Worm (Caenorhabditis elegans) whole organism, L2 larva: ENCODE data around the gene acp-6.
A peak's percentile ranks its signal among the peaks of the same experiment; 100 is the strongest.

Experiments used
- C34F6.9 ChIP-seq: fragments of 150-350 bp; optimal IDR thresholded peaks from 2 replicates; lab custom pipeline; 2014; ENCODE audit warnings: missing biosample characterization, missing genetic modification characterization
- F13H6.1 ChIP-seq: sonication (generic microtip); optimal IDR thresholded peaks from 2 replicates; lab custom pipeline; 2016; ENCODE audit warnings: missing genetic modification characterization, missing compliant biosample characterization
- ZK546.5 ChIP-seq: sonication (generic microtip); optimal IDR thresholded peaks from 2 replicates; lab custom pipeline; 2017; ENCODE audit warnings: missing biosample characterization, missing genetic modification characterization
- alr-1 ChIP-seq: fragments of 150-350 bp; optimal IDR thresholded peaks from 2 replicates; lab custom pipeline; 2014; ENCODE audit warnings: missing biosample characterization, missing genetic modification characterization
- aly-2 ChIP-seq: fragments of 150-350 bp; optimal IDR thresholded peaks from 2 replicates; lab custom pipeline; 2014; ENCODE audit warnings: missing biosample characterization, missing genetic modification characterization
- ama-1 ChIP-seq: fragments of 150-350 bp; optimal IDR thresholded peaks from 2 replicates; lab custom pipeline; 2018; ENCODE audit warnings: inconsistent platforms
- blmp-1 ChIP-seq: sonication (generic microtip); optimal IDR thresholded peaks from 2 replicates; lab custom pipeline; 2017; ENCODE audit warnings: missing genetic modification characterization, mild to moderate bottlenecking, missing compliant biosample characterization, antibody characterized with exemption, moderate library complexity; ENCODE audit not compliant: insufficient read depth
- ceh-82 ChIP-seq: fragments of 150-350 bp; optimal IDR thresholded peaks from 2 replicates; lab custom pipeline; 2014; ENCODE audit warnings: missing biosample characterization, missing genetic modification characterization
- crh-2 ChIP-seq: sonication (generic microtip); optimal IDR thresholded peaks from 2 replicates; lab custom pipeline; 2017; ENCODE audit warnings: missing biosample characterization, missing genetic modification characterization
- dmd-4 ChIP-seq: sonication (generic microtip); optimal IDR thresholded peaks from 2 replicates; lab custom pipeline; 2017; ENCODE audit warnings: missing biosample characterization, missing genetic modification characterization
- egl-27 ChIP-seq: sonication (generic microtip); optimal IDR thresholded peaks from 3 replicates; lab custom pipeline; 2017; ENCODE audit warnings: missing biosample characterization, missing genetic modification reagents, missing genetic modification characterization
- fos-1 ChIP-seq: fragments of 150-350 bp; optimal IDR thresholded peaks from 2 replicates; lab custom pipeline; 2014; ENCODE audit warnings: missing biosample characterization, missing genetic modification characterization
- gmeb-1 ChIP-seq: fragments of 150-350 bp; optimal IDR thresholded peaks from 2 replicates; lab custom pipeline; 2014; ENCODE audit warnings: missing biosample characterization, missing genetic modification characterization
- lin-13 ChIP-seq: fragments of 150-350 bp; optimal IDR thresholded peaks from 2 replicates; lab custom pipeline; 2014; ENCODE audit warnings: missing biosample characterization, missing genetic modification reagents, missing genetic modification characterization
- lsy-2 ChIP-seq, 2 experiments: fragments of 150-350 bp in 1 of 2; sonication (generic microtip) in 1 of 2; optimal IDR thresholded peaks; 2 replicates each; lab custom pipeline; 2014 to 2017; ENCODE audit warnings: missing biosample characterization in 2 of 2, missing genetic modification characterization in 2 of 2
- mab-5 ChIP-seq: fragments of 150-350 bp; optimal IDR thresholded peaks from 2 replicates; lab custom pipeline; 2014; ENCODE audit warnings: missing biosample characterization, missing genetic modification characterization
- mbf-1 ChIP-seq: sonication (generic microtip); optimal IDR thresholded peaks from 2 replicates; lab custom pipeline; 2017; ENCODE audit warnings: missing biosample characterization, missing genetic modification characterization
- nhr-10 ChIP-seq: sonication (generic microtip); optimal IDR thresholded peaks from 2 replicates; lab custom pipeline; 2017; ENCODE audit warnings: missing biosample characterization, missing genetic modification characterization
- nhr-11 ChIP-seq: fragments of 150-350 bp; optimal IDR thresholded peaks from 2 replicates; lab custom pipeline; 2014; ENCODE audit warnings: missing biosample characterization, missing genetic modification characterization
- nhr-12 ChIP-seq: fragments of 150-350 bp; optimal IDR thresholded peaks from 2 replicates; lab custom pipeline; 2014; ENCODE audit warnings: missing biosample characterization, missing genetic modification characterization
- nhr-129 ChIP-seq: fragments of 150-350 bp; optimal IDR thresholded peaks from 2 replicates; lab custom pipeline; 2014; ENCODE audit warnings: missing biosample characterization, missing genetic modification characterization
- nhr-21 ChIP-seq: fragments of 150-350 bp; optimal IDR thresholded peaks from 2 replicates; lab custom pipeline; 2014; ENCODE audit warnings: missing biosample characterization, missing genetic modification characterization
- nhr-25 ChIP-seq: fragments of 150-350 bp; sonication (generic microtip); optimal IDR thresholded peaks from 3 replicates; lab custom pipeline; 2014; ENCODE audit warnings: missing biosample characterization, missing genetic modification characterization
- nhr-6 ChIP-seq: fragments of 150-350 bp; optimal IDR thresholded peaks from 2 replicates; lab custom pipeline; 2014; ENCODE audit warnings: missing biosample characterization, missing genetic modification characterization
- peb-1 ChIP-seq: fragments of 150-350 bp; optimal IDR thresholded peaks from 2 replicates; lab custom pipeline; 2014; ENCODE audit warnings: missing biosample characterization, missing genetic modification characterization
- sem-4 ChIP-seq: fragments of 150-350 bp; optimal IDR thresholded peaks from 2 replicates; lab custom pipeline; 2014; ENCODE audit warnings: missing biosample characterization, missing genetic modification reagents, missing genetic modification characterization
- skn-1 ChIP-seq: sonication (generic microtip); optimal IDR thresholded peaks from 2 replicates; lab custom pipeline; 2017; ENCODE audit warnings: missing biosample characterization, missing genetic modification characterization
- sma-3 ChIP-seq: sonication (generic microtip); optimal IDR thresholded peaks from 2 replicates; lab custom pipeline; 2016; ENCODE audit warnings: missing genetic modification reagents, missing genetic modification characterization, missing compliant biosample characterization
- sma-9 ChIP-seq, 2 experiments: fragments of 150-350 bp in 1 of 2; sonication (generic microtip) in 1 of 2; optimal IDR thresholded peaks; 2 replicates each; lab custom pipeline; 2014 to 2016; ENCODE audit warnings: missing genetic modification characterization in 2 of 2, mild to moderate bottlenecking in 1 of 2, missing biosample characterization in 1 of 2, missing compliant biosample characterization in 1 of 2, missing genetic modification reagents in 1 of 2, moderate library complexity in 1 of 2
- snpc-4 ChIP-seq: fragments of 150-350 bp; optimal IDR thresholded peaks from 2 replicates; lab custom pipeline; 2014; ENCODE audit warnings: missing biosample characterization, missing genetic modification characterization
- unc-55 ChIP-seq: fragments of 150-350 bp; sonication (generic microtip); optimal IDR thresholded peaks from 3 replicates; lab custom pipeline; 2014; ENCODE audit warnings: missing biosample characterization, missing genetic modification reagents, missing genetic modification characterization
- unc-62 ChIP-seq: fragments of 150-350 bp; optimal IDR thresholded peaks from 2 replicates; lab custom pipeline; 2014; ENCODE audit warnings: missing biosample characterization, missing genetic modification reagents, missing genetic modification characterization
- zag-1 ChIP-seq: fragments of 150-350 bp; optimal IDR thresholded peaks from 2 replicates; lab custom pipeline; 2014; ENCODE audit warnings: missing biosample characterization, missing genetic modification characterization
- ztf-11 ChIP-seq: sonication (generic microtip); optimal IDR thresholded peaks from 2 replicates; lab custom pipeline; 2017; ENCODE audit warnings: missing biosample characterization, missing genetic modification characterization

The acp-6 gene

ce11 chrIV:6426089-6426715 is at the start of gene acp-6:
TSS of gene acp-6 (minus strand) at chrIV:6426139.
- TF ChIP-seq alr-1 (tag; lab: Kevin White, UChicago) (no peak), peb-1 (tag; lab: Kevin White, UChicago) (no peak), zag-1 (tag; lab: Kevin White, UChicago) (no peak), nhr-10 (tag; lab: Kevin White, UChicago) (no peak), snpc-4 (tag; lab: Kevin White, UChicago) (no peak), nhr-11 (no peak), ztf-11 (tag; lab: Kevin White, UChicago) (no peak), sma-9 (GFP tag; optimal IDR thresholded peaks at IDR 0.05; lab: Kevin White, UChicago) (no peak), sma-9 (tag; optimal IDR thresholded peaks at IDR 0.05; lab: Kevin White, UChicago) (no peak)

- TF ChIP-seq C34F6.9 (peak; percentile 83), unc-62 (GFP tag; lab: Kevin White, UChicago) (no peak), crh-2 (tag; lab: Kevin White, UChicago) (peak; percentile 54), zag-1 (tag; lab: Kevin White, UChicago) (peak; percentile 38), mab-5 (peak; percentile 76), sma-9 (GFP tag; optimal IDR thresholded peaks at IDR 0.05; lab: Kevin White, UChicago) (peak; percentile 55), sma-9 (tag; optimal IDR thresholded peaks at IDR 0.05; lab: Kevin White, UChicago) (no peak), lsy-2 (tag; optimal IDR thresholded peaks at IDR 0.05; lab: Kevin White, UChicago) (peak in 1 of 2 experiments; percentile 71), egl-27 (tag; lab: Kevin White, UChicago) (peak; percentile 37), fos-1 (tag; lab: Kevin White, UChicago) (peak; percentile 56), sem-4 (tag; lab: Kevin White, UChicago) (no peak), blmp-1 (no peak), ceh-82 (tag; lab: Kevin White, UChicago) (no peak), F13H6.1 (tag; lab: Kevin White, UChicago) (peak; percentile 16), sma-3 (GFP tag; lab: Kevin White, UChicago) (peak; percentile 16), unc-55 (GFP tag; lab: Kevin White, UChicago) (peak; percentile 89), nhr-21 (tag; lab: Kevin White, UChicago) (peak; percentile 30), nhr-129 (tag; lab: Kevin White, UChicago) (peak; percentile 44), aly-2 (tag; lab: Kevin White, UChicago) (no peak)
Observed at ce11 chrIV:6474751-6475150, 48.8 kb upstream of the acp-6 start.

DNA sequence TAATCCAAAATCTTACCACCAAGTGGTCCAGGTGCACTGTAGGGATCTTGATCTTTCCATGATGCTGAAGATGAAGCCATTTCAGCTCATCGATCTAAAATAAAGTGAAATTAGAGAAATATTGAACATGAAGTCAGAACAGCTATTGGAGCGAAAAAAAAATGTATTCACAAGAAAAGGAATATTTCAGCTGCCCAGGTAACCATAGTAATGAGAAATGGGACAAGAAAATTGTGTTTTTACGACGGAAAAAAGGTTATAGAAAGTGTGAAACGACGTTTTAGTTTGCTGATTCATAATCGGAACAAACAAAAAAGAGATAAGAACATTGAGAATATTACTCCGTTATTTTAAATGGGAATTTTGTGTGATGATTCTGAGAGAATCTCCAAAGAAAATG is 47.2 kb upstream of the acp-6 start, which contains the start of gene Y73B6BL.27:
TSS of gene Y73B6BL.27 (minus strand) at position 101 of the 400 bp plus-strand sequence.
- TF ChIP-seq lin-13 (GFP tag; lab: Kevin White, UChicago) (no peak), nhr-11 (no peak), sma-9 (GFP tag; optimal IDR thresholded peaks at IDR 0.05; lab: Kevin White, UChicago) (no peak), sma-9 (tag; optimal IDR thresholded peaks at IDR 0.05; lab: Kevin White, UChicago) (no peak), crh-2 (tag; lab: Kevin White, UChicago) (no peak), ama-1 (lab: Kevin White, UChicago) (no peak), ZK546.5 (no peak)
- TF ChIP-seq, all 48 proteins: peak for 0

DNA sequence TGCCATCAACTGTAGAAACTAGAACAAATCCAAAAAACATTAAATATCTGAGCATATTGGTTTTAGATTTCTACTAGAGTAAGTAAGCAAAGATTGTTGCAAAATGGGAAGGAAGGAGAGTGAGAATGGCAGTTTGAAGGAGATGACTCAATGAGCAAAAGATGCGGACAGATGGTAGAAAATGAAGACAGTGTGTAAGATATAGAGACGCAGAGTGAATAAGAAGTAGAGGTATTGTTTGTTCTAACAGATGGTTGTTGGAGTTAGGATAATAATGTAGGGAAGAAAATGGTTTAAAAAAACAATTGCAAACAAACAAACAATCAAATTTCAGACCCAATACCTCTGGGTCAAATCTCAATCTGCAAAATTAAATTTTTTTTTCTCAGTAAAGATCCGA is 45.3 kb upstream of the acp-6 start, which contains the start of gene tmed-13:
TSS of gene tmed-13 (minus strand) at position 169 of the 400 bp plus-strand sequence.
- TF ChIP-seq nhr-11 (no peak), nhr-6 (no peak), nhr-10 (tag; lab: Kevin White, UChicago) (no peak), sma-3 (GFP tag; lab: Kevin White, UChicago) (no peak), mab-5 (no peak), nhr-25 (tag; lab: Kevin White, UChicago) (no peak), nhr-21 (tag; lab: Kevin White, UChicago) (no peak), egl-27 (tag; lab: Kevin White, UChicago) (no peak), skn-1 (tag; lab: Kevin White, UChicago) (no peak), mbf-1 (tag; lab: Kevin White, UChicago) (no peak), dmd-4 (tag; lab: Kevin White, UChicago) (no peak), unc-62 (GFP tag; lab: Kevin White, UChicago) (no peak), blmp-1 (no peak), gmeb-1 (tag; lab: Kevin White, UChicago) (no peak), nhr-12 (tag; lab: Kevin White, UChicago) (no peak), lin-13 (GFP tag; lab: Kevin White, UChicago) (no peak)
